Worm (Caenorhabditis elegans) whole organism, midembryonic: ENCODE results near the gene pcf-11.

Experiments
- T22C8.4 ChIP-seq: fragments of 200-800 bp; sonication (Bioruptor generic); IDR thresholded peaks from 2 replicates; pipeline ENCODE4 v1.3.6; 2022; ENCODE audit warnings: missing genetic modification characterization, missing compliant biosample characterization
- cog-1 ChIP-seq: sonication (generic microtip); optimal IDR thresholded peaks from 2 replicates; lab custom pipeline; 2016; ENCODE audit warnings: missing genetic modification characterization, missing compliant biosample characterization
- flt-1 ChIP-seq: fragments of 200-800 bp; sonication (Bioruptor generic); IDR thresholded peaks from 2 replicates; pipeline ENCODE4 v1.3.6; 2022; ENCODE audit warnings: missing genetic modification characterization, missing compliant biosample characterization
- klf-2 ChIP-seq: fragments of 200-800 bp; sonication (Bioruptor generic); conservative IDR thresholded peaks from 2 replicates; pipeline ENCODE4 v1.3.6; 2022; ENCODE audit warnings: missing genetic modification reagents, missing genetic modification characterization, missing compliant biosample characterization
- med-1 ChIP-seq: sonication (generic microtip); optimal IDR thresholded peaks from 2 replicates; lab custom pipeline; 2017; ENCODE audit warnings: missing genetic modification characterization, mild to moderate bottlenecking, missing compliant biosample characterization, antibody characterized with exemption, missing genetic modification reagents; ENCODE audit not compliant: insufficient read depth
- ref-1 ChIP-seq: fragments of 200-800 bp; sonication (Bioruptor generic); conservative IDR thresholded peaks from 2 replicates; pipeline ENCODE4 v1.3.6; 2022; ENCODE audit warnings: missing genetic modification reagents, missing genetic modification characterization, missing compliant biosample characterization
- tab-1 ChIP-seq: fragments of 200-800 bp; sonication (Bioruptor generic); IDR thresholded peaks from 2 replicates; pipeline ENCODE4 v1.3.6; 2022; ENCODE audit warnings: missing genetic modification characterization, missing compliant biosample characterization
- ztf-23 ChIP-seq: fragments of 200-800 bp; sonication (Bioruptor generic); IDR thresholded peaks from 2 replicates; pipeline ENCODE4 v1.3.6; 2022; ENCODE audit warnings: missing genetic modification reagents, missing genetic modification characterization, missing compliant biosample characterization
- ztf-29 ChIP-seq: fragments of 200-800 bp; sonication (Bioruptor generic); IDR thresholded peaks from 2 replicates; pipeline ENCODE4 v1.3.6; 2022; ENCODE audit warnings: missing genetic modification reagents, missing genetic modification characterization, missing compliant biosample characterization

The pcf-11 gene

DNA sequence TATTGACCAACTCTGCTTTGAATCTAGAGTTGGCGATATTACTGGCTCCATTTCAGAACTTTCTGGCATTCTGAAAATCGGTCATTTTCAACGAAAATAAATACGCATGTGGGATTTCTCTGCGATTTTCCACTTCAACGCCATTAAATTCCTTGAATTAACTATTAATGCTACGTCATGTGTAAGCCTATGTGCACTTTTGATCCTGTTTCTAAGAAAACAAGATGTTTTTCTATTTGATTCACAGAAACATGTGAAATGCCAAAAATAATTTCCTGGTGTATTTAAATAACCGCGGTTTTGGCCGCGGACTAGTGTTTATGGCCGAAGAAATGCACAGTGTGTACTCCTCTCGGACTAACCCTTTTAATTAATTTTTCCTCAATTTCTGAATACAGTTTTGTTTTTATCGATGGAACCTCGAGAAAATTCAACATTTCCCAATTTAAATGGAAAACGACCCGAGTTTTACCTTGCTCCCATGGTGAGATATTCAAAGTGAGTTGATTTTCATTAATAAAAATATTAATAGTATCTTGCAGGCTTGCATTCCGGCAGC, 44.0 kb downstream of the pcf-11 start, which contains the start of the genes C45G9.11 and C45G9.2:
Gene C45G9.11, minus strand, starts transcription at position 51 of the 559 bp plus-strand sequence.
Gene C45G9.2, plus strand, starts transcription at position 392 of the 559 bp plus-strand sequence.
- TF ChIP-seq tab-1 (GFP tag; lab: Robert Waterston, UW) (no peak), T22C8.4 (GFP tag; lab: Robert Waterston, UW) (no peak), ref-1 (GFP tag; lab: Robert Waterston, UW) (no peak), med-1 (GFP tag; lab: Kevin White, UChicago) (no peak), flt-1 (GFP tag; lab: Robert Waterston, UW) (peak; percentile 61), ztf-23 (GFP tag; lab: Robert Waterston, UW) (peak; percentile 74), cog-1 (tag; lab: Kevin White, UChicago) (peak; percentile 62)

DNA sequence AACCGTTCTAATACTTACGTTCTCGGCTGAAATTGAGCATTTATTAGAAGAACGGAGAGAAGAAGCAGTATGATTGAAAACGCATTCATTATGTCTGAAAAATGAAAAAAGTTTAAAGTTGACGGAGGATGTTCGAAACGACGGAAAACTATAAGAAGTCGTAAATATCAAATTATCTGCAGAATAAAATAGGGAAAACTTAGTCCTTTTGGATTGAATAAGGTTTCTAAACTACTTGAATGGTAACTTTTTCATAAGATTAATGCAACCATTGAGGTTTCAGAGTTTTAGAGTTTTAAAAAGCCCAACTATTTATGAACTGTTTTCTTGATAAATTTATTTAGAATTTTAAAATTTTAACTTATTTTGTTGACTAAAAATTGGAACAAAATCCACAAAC, 46.8 kb downstream of the pcf-11 start, which contains the start of gene C45G9.12:
Gene C45G9.12, minus strand, starts transcription at position 101 of the 400 bp plus-strand sequence.
- no peak for TF ChIP-seq T22C8.4 (GFP tag; lab: Robert Waterston, UW)
- TF ChIP-seq tab-1 (GFP tag; lab: Robert Waterston, UW) = no peak
- TF ChIP-seq klf-2 (GFP tag; lab: Robert Waterston, UW) = no peak
- TF ChIP-seq med-1 (GFP tag; lab: Kevin White, UChicago) = no peak
- no peak for TF ChIP-seq cog-1 (tag; lab: Kevin White, UChicago)
- TF ChIP-seq flt-1 (GFP tag; lab: Robert Waterston, UW) = no peak
- TF ChIP-seq ztf-29 (GFP tag; lab: Robert Waterston, UW) = no peak
- TF ChIP-seq ref-1 (GFP tag; lab: Robert Waterston, UW) = no peak
- TF ChIP-seq ztf-23 (GFP tag; lab: Robert Waterston, UW) = no peak

DNA sequence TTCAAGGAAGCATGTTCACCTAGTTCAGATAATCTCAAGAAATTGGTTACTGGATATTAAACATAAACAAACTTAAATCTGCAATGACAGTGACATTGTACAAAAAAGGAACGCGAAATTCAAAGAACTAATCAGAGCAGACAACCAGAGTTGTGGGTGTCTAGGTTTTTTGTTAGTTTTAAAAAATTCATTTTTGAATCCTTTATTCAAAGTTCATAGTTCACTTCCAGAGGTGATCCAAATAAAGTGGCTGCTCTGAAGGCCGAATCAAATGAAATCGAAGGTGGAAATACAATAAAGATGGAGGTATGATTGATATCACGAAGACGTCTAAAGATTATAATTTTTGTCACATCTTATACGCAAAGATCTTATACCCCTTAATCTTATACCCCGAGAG, 49.7 kb downstream of the pcf-11 start, which contains the start of gene ttbk-6:
Gene ttbk-6, plus strand, starts transcription at position 301 of the 400 bp plus-strand sequence.
- no peak for TF ChIP-seq ztf-23 (GFP tag; lab: Robert Waterston, UW)
- TF ChIP-seq ref-1 (GFP tag; lab: Robert Waterston, UW) = no peak
- TF ChIP-seq T22C8.4 (GFP tag; lab: Robert Waterston, UW) = no peak
- no peak for TF ChIP-seq flt-1 (GFP tag; lab: Robert Waterston, UW)
- TF ChIP-seq med-1 (GFP tag; lab: Kevin White, UChicago) = no peak
- TF ChIP-seq cog-1 (tag; lab: Kevin White, UChicago) = no peak
- no peak for TF ChIP-seq ztf-29 (GFP tag; lab: Robert Waterston, UW)
- TF ChIP-seq klf-2 (GFP tag; lab: Robert Waterston, UW) = no peak
- TF ChIP-seq tab-1 (GFP tag; lab: Robert Waterston, UW) = no peak

DNA sequence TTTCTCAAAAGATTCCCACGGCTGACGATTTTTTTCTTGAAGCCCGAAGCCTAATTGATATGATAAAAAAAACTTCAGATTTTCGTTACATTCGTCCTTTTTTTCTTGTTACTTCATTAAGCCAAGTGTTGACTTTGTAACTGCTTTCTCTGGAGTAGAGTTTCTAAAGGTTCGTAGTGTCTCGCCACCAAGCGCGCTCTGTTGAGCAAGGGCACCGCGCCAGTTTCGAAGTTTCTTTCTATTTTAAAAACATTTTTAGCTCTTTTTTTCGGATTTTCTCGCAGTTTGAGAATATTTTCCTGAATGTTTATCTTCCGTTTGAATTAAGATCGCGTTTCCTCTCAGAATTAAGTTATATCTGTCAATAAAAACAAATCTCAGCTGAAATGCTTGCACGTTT, 51.9 kb downstream of the pcf-11 start:
- TF ChIP-seq med-1 (GFP tag; lab: Kevin White, UChicago) (no peak), ref-1 (GFP tag; lab: Robert Waterston, UW) (no peak), tab-1 (GFP tag; lab: Robert Waterston, UW) (no peak), ztf-29 (GFP tag; lab: Robert Waterston, UW) (no peak), cog-1 (tag; lab: Kevin White, UChicago) (no peak), flt-1 (GFP tag; lab: Robert Waterston, UW) (no peak), klf-2 (GFP tag; lab: Robert Waterston, UW) (no peak), ztf-23 (GFP tag; lab: Robert Waterston, UW) (no peak), T22C8.4 (GFP tag; lab: Robert Waterston, UW) (no peak)

DNA sequence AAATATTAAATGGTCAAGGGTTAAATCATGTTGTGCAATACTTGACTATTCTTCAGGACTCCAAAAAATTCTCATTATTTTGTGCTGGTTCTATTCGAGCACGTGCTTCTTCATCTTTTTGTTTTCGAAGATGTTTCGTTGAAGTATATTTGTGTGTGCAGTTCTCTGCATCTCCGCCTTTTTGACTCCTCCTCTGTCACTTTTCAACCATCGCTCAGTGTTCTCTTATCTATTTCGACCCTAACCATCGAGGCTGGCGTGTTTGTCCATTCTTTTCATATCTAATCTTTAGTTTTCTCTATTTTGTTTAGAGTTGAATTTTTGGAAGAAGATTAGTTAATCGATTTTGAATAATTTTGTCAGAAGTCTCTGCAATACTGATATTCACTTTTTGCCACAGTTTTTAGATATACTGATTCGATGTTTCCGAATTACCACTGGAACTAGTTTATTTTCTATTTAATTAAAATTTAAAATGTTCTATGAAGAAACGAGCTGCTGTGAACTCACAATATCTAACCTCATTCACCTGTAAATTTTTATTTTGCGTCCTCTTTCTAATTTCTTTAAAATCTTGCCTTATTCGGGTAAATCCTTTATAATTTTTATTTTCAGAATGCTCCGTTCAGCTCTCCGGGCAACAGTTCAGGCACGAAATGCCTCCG, 52.6 kb downstream of the pcf-11 start, which contains the start of gene alh-1:
Gene alh-1, plus strand, starts transcription at position 615 of the 665 bp plus-strand sequence.
- TF ChIP-seq klf-2 (GFP tag; lab: Robert Waterston, UW) = no peak
- TF ChIP-seq T22C8.4 (GFP tag; lab: Robert Waterston, UW) = no peak
- TF ChIP-seq tab-1 (GFP tag; lab: Robert Waterston, UW) = no peak
- TF ChIP-seq ref-1 (GFP tag; lab: Robert Waterston, UW) = no peak
- no peak for TF ChIP-seq med-1 (GFP tag; lab: Kevin White, UChicago)
- TF ChIP-seq cog-1 (tag; lab: Kevin White, UChicago) = no peak
- no peak for TF ChIP-seq ztf-29 (GFP tag; lab: Robert Waterston, UW)
- no peak for TF ChIP-seq flt-1 (GFP tag; lab: Robert Waterston, UW)
- TF ChIP-seq ztf-23 (GFP tag; lab: Robert Waterston, UW) = no peak

DNA sequence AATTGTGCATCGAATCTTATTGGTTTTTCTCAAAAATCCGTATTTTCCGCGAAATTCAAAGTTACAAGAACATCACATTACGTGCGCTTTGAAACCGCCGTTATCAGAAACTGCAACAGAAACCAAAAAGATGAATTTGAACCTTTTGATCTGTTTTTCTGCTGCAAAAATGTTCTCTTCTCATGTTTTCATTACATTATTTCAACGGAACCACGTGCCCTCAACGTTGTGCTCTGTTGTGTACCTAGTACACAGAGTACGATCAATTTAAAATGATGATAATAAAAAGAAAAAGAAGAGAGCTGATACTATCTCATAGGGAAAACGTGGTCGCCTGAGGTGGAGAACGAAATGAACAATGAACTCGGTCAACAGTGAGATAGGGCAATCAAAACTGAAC, 53.3 kb downstream of the pcf-11 start:
- TF ChIP-seq tab-1 (GFP tag; lab: Robert Waterston, UW) (no peak), med-1 (GFP tag; lab: Kevin White, UChicago) (no peak), T22C8.4 (GFP tag; lab: Robert Waterston, UW) (no peak), ztf-29 (GFP tag; lab: Robert Waterston, UW) (no peak), klf-2 (GFP tag; lab: Robert Waterston, UW) (no peak), flt-1 (GFP tag; lab: Robert Waterston, UW) (no peak), ztf-23 (GFP tag; lab: Robert Waterston, UW) (no peak), ref-1 (GFP tag; lab: Robert Waterston, UW) (no peak), cog-1 (tag; lab: Kevin White, UChicago) (no peak)
